Fruit fly (Drosophila melanogaster) Kc167 (cell line): ENCODE data around the gene ps.

ENCODE experiments used
- Myc ChIP-seq: fragments of >200 bp; optimal IDR thresholded peaks from 2 replicates; lab custom pipeline; 2017; ENCODE audit warnings: missing external identifiers
- Sin3A ChIP-seq: fragments of >200 bp; optimal IDR thresholded peaks from 2 replicates; lab custom pipeline; 2018; ENCODE audit warnings: missing external identifiers
- h ChIP-seq: fragments of >200 bp; optimal IDR thresholded peaks from 3 replicates; lab custom pipeline; 2018; ENCODE audit warnings: missing external identifiers
- insv ChIP-seq: fragments of >200 bp; optimal IDR thresholded peaks from 3 replicates; lab custom pipeline; 2018; ENCODE audit warnings: missing external identifiers
- psq ChIP-seq: fragments of >200 bp; optimal IDR thresholded peaks from 2 replicates; lab custom pipeline; 2017; ENCODE audit warnings: missing external identifiers
- ttk ChIP-seq: sonication (Bioruptor generic); optimal IDR thresholded peaks from 2 replicates; lab custom pipeline; 2017; ENCODE audit warnings: missing external identifiers

The ps gene

dm6 chr3R:9418373-9419299 is 896 bp downstream of the ps start:
- TF ChIP-seq Sin3A (lab: Kevin White, UChicago) (no peak), h (lab: Kevin White, UChicago) (no peak), Myc (lab: Kevin White, UChicago) (no peak), insv (lab: Kevin White, UChicago) (no peak), ttk (no peak), psq (lab: Kevin White, UChicago) (no peak)

DNA sequence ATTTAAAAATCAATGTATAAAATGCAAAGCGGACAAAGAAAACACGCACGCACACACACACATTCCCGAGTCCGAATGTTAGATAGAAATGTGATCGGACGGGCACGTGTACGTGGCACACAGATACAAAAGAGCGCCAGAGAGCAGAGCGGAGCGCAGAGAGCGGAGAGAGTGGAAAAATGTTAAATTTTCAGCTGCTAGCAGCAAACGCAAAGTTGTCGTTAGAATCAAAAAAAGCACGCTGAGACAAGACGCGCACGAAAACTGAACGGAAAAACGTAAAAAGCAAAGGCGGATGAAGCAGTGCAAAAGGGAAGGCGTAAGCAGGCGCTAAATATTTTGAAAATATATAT is 1.5 kb downstream of the ps start:
- no peak for TF ChIP-seq psq (lab: Kevin White, UChicago)
- no peak for TF ChIP-seq ttk
- TF ChIP-seq insv (lab: Kevin White, UChicago), result no peak
- no peak for TF ChIP-seq h (lab: Kevin White, UChicago)
- no peak for TF ChIP-seq Myc (lab: Kevin White, UChicago)
- no peak for TF ChIP-seq Sin3A (lab: Kevin White, UChicago)

- TF ChIP-seq Sin3A (lab: Kevin White, UChicago) (no peak), h (lab: Kevin White, UChicago) (no peak), psq (lab: Kevin White, UChicago) (no peak), insv (lab: Kevin White, UChicago) (no peak)
These were observed 2.9 kb downstream of the ps start for dm6 chr3R:9420439-9421234.

dm6 chr3R:9422338-9422737 is 4.6 kb downstream of the ps start:
- TF ChIP-seq Myc (lab: Kevin White, UChicago) (no peak), insv (lab: Kevin White, UChicago) (no peak), psq (lab: Kevin White, UChicago) (no peak), ttk (no peak), Sin3A (lab: Kevin White, UChicago) (no peak), h (lab: Kevin White, UChicago) (no peak)

dm6 chr3R:9424061-9424665 is 6.4 kb downstream of the ps start:
- TF ChIP-seq Myc (lab: Kevin White, UChicago) (no peak), h (lab: Kevin White, UChicago) (no peak), Sin3A (lab: Kevin White, UChicago) (no peak), psq (lab: Kevin White, UChicago) (no peak), insv (lab: Kevin White, UChicago) (no peak), ttk (no peak)

- TF ChIP-seq h (lab: Kevin White, UChicago), result no peak
- no peak for TF ChIP-seq ttk
- no peak for TF ChIP-seq Myc (lab: Kevin White, UChicago)
- no peak for TF ChIP-seq psq (lab: Kevin White, UChicago)
- TF ChIP-seq insv (lab: Kevin White, UChicago), result no peak
- no peak for TF ChIP-seq Sin3A (lab: Kevin White, UChicago)
These were observed 9.6 kb downstream of the ps start for dm6 chr3R:9427328-9427727.

- TF ChIP-seq psq (lab: Kevin White, UChicago) (no peak), Sin3A (lab: Kevin White, UChicago) (no peak), Myc (lab: Kevin White, UChicago) (no peak), insv (lab: Kevin White, UChicago) (no peak), ttk (no peak), h (lab: Kevin White, UChicago) (no peak)
These were observed 10.5 kb downstream of the ps start for dm6 chr3R:9428189-9428699.

DNA sequence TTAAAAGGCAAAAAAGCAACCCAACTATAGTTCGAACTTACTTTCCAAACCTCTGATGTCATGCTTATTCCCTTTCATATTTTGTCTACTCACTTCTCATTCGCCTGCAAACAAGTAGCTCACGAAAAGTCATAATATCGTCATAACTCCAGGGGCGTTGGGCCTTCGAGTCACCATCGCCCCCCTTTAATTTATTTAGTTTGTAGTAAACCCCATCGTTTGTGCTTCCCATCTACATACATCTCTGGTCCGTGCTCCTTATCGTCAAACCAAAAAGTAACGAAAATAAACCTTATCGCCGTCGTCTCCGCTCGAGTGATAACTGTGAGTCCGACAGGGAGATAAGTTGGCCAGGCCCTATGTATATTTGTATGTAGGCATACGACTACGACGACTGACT is 11.2 kb downstream of the ps start:
- no peak for TF ChIP-seq psq (lab: Kevin White, UChicago)
- TF ChIP-seq insv (lab: Kevin White, UChicago), result no peak
- TF ChIP-seq h (lab: Kevin White, UChicago), result no peak
- no peak for TF ChIP-seq Sin3A (lab: Kevin White, UChicago)
- no peak for TF ChIP-seq Myc (lab: Kevin White, UChicago)
- TF ChIP-seq ttk, result no peak

dm6 chr3R:9430344-9431253 is 12.9 kb downstream of the ps start:
- TF ChIP-seq insv (lab: Kevin White, UChicago) (no peak), Sin3A (lab: Kevin White, UChicago) (no peak)

DNA sequence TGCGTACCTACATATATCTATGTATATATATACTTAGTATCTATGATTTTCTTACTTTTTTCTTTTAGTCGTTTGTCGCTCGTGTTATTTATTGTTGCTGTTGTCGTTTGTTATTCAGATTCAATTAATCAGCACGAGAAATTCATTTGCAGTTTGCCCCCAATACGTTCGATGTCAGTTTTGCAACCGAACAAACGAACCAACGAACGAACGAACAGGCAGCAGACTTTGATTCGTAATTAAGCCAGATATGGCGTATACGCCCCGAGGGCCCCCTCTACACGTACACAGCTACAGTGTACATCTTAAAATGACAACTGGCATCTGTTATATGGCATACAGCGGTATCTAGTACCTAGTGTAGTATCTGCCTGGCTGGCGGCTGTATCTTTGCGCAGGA is 15.5 kb downstream of the ps start:
- TF ChIP-seq h (lab: Kevin White, UChicago) (no peak), psq (lab: Kevin White, UChicago) (no peak), Myc (lab: Kevin White, UChicago) (no peak)
